Fruit fly (Drosophila melanogaster) whole organism, prepupa: ENCODE results near the gene spdo.

ENCODE experiments used
- CG11762 ChIP-seq: fragments of 200-800 bp; sonication (Bioruptor generic); optimal IDR thresholded peaks from 3 replicates; lab custom pipeline; 2016; ENCODE audit warnings: missing biosample characterization, missing genetic modification characterization; ENCODE audit not compliant: insufficient read depth
- CG16779 ChIP-seq: fragments of 200-800 bp; sonication (Bioruptor generic); optimal IDR thresholded peaks from 3 replicates; lab custom pipeline; 2017; ENCODE audit warnings: missing biosample characterization, mild to moderate bottlenecking, missing genetic modification characterization
- CG31627 ChIP-seq: fragments of 200-800 bp; sonication (Bioruptor generic); optimal IDR thresholded peaks from 3 replicates; lab custom pipeline; 2016; ENCODE audit warnings: missing biosample characterization, missing genetic modification characterization
- CG32006 ChIP-seq: fragments of 200-800 bp; sonication (Bioruptor generic); optimal IDR thresholded peaks from 3 replicates; lab custom pipeline; 2017; ENCODE audit warnings: missing biosample characterization, mild to moderate bottlenecking, missing genetic modification characterization
- CG7368 ChIP-seq: fragments of 200-800 bp; sonication (Bioruptor generic); optimal IDR thresholded peaks from 3 replicates; lab custom pipeline; 2016; ENCODE audit warnings: missing biosample characterization, missing genetic modification characterization
- Eip78C ChIP-seq: fragments of 200-800 bp; sonication (Bioruptor generic); peaks from one replicate; lab custom pipeline; 2016; ENCODE audit warnings: missing biosample characterization, missing genetic modification characterization
- Ets96B ChIP-seq: fragments of 200-800 bp; optimal IDR thresholded peaks from 2 replicates; lab custom pipeline; 2019; ENCODE audit warnings: missing biosample characterization, mild to moderate bottlenecking, missing genetic modification characterization, moderate library complexity
- Gug ChIP-seq: fragments of 200-800 bp; sonication (Bioruptor generic); IDR thresholded peaks from 2 replicates; pipeline ENCODE4 v1.3.6; 2022; ENCODE audit warnings: missing biosample characterization, missing genetic modification characterization
- Hr38 ChIP-seq: sonication (Bioruptor generic); optimal IDR thresholded peaks from 2 replicates; lab custom pipeline; 2016; ENCODE audit warnings: missing biosample characterization, missing genetic modification characterization
- Hr39 ChIP-seq: fragments of 200-800 bp; sonication (Bioruptor generic); optimal IDR thresholded peaks from 2 replicates; lab custom pipeline; 2016; ENCODE audit warnings: missing biosample characterization, missing genetic modification characterization
- Sox102F ChIP-seq: fragments of 200-800 bp; sonication (Bioruptor generic); optimal IDR thresholded peaks from 2 replicates; lab custom pipeline; 2016; ENCODE audit warnings: missing biosample characterization, mild to moderate bottlenecking, missing genetic modification characterization
- fkh ChIP-seq: fragments of 200-800 bp; sonication (Bioruptor generic); optimal IDR thresholded peaks from 3 replicates; lab custom pipeline; 2017; ENCODE audit warnings: missing biosample characterization, mild to moderate bottlenecking, missing genetic modification characterization, moderate library complexity

dm6 chr3R:30518274-30518873 lies 41.9 kb downstream of the spdo start:
- no peak for TF ChIP-seq CG32006 (GFP tag; lab: Kevin White, UChicago)
- TF ChIP-seq Ets96B, result no peak
- TF ChIP-seq Hr39, result no peak
- no peak for TF ChIP-seq CG16779
- no peak for TF ChIP-seq Eip78C (GFP tag; lab: Kevin White, UChicago)
- TF ChIP-seq Gug (GFP tag; lab: Robert Waterston, UW), result no peak
- no peak for TF ChIP-seq CG11762 (GFP tag; lab: Kevin White, UChicago)
- no peak for TF ChIP-seq Sox102F (GFP tag; lab: Kevin White, UChicago)
- no peak for TF ChIP-seq Hr38
- TF ChIP-seq CG7368 (GFP tag; lab: Kevin White, UChicago), result no peak
- no peak for TF ChIP-seq fkh (GFP tag; lab: Kevin White, UChicago)
- no peak for TF ChIP-seq CG31627 (GFP tag; lab: Kevin White, UChicago)
